Worm (Caenorhabditis elegans) whole organism, midembryonic: ENCODE data around the gene fbxa-202.

Experiments used
- T22C8.4 ChIP-seq: fragments of 200-800 bp; sonication (Bioruptor generic); IDR thresholded peaks from 2 replicates; pipeline ENCODE4 v1.3.6; 2022; ENCODE audit warnings: missing genetic modification characterization, missing compliant biosample characterization
- cog-1 ChIP-seq: sonication (generic microtip); optimal IDR thresholded peaks from 2 replicates; lab custom pipeline; 2016; ENCODE audit warnings: missing genetic modification characterization, missing compliant biosample characterization
- flt-1 ChIP-seq: fragments of 200-800 bp; sonication (Bioruptor generic); IDR thresholded peaks from 2 replicates; pipeline ENCODE4 v1.3.6; 2022; ENCODE audit warnings: missing genetic modification characterization, missing compliant biosample characterization
- klf-2 ChIP-seq: fragments of 200-800 bp; sonication (Bioruptor generic); conservative IDR thresholded peaks from 2 replicates; pipeline ENCODE4 v1.3.6; 2022; ENCODE audit warnings: missing genetic modification reagents, missing genetic modification characterization, missing compliant biosample characterization
- med-1 ChIP-seq: sonication (generic microtip); optimal IDR thresholded peaks from 2 replicates; lab custom pipeline; 2017; ENCODE audit warnings: missing genetic modification characterization, mild to moderate bottlenecking, missing compliant biosample characterization, antibody characterized with exemption, missing genetic modification reagents; ENCODE audit not compliant: insufficient read depth
- ref-1 ChIP-seq: fragments of 200-800 bp; sonication (Bioruptor generic); conservative IDR thresholded peaks from 2 replicates; pipeline ENCODE4 v1.3.6; 2022; ENCODE audit warnings: missing genetic modification reagents, missing genetic modification characterization, missing compliant biosample characterization
- tab-1 ChIP-seq: fragments of 200-800 bp; sonication (Bioruptor generic); IDR thresholded peaks from 2 replicates; pipeline ENCODE4 v1.3.6; 2022; ENCODE audit warnings: missing genetic modification characterization, missing compliant biosample characterization
- ztf-23 ChIP-seq: fragments of 200-800 bp; sonication (Bioruptor generic); IDR thresholded peaks from 2 replicates; pipeline ENCODE4 v1.3.6; 2022; ENCODE audit warnings: missing genetic modification reagents, missing genetic modification characterization, missing compliant biosample characterization
- ztf-29 ChIP-seq: fragments of 200-800 bp; sonication (Bioruptor generic); IDR thresholded peaks from 2 replicates; pipeline ENCODE4 v1.3.6; 2022; ENCODE audit warnings: missing genetic modification reagents, missing genetic modification characterization, missing compliant biosample characterization

ce11 chrV:6348133-6348532 lies 21.1 kb downstream of the fbxa-202 start:
- TF ChIP-seq tab-1 (GFP tag; lab: Robert Waterston, UW) (no peak), T22C8.4 (GFP tag; lab: Robert Waterston, UW) (no peak), med-1 (GFP tag; lab: Kevin White, UChicago) (no peak), klf-2 (GFP tag; lab: Robert Waterston, UW) (no peak), flt-1 (GFP tag; lab: Robert Waterston, UW) (no peak), ref-1 (GFP tag; lab: Robert Waterston, UW) (no peak), cog-1 (tag; lab: Kevin White, UChicago) (no peak), ztf-29 (GFP tag; lab: Robert Waterston, UW) (no peak), ztf-23 (GFP tag; lab: Robert Waterston, UW) (no peak)
